Worm (Caenorhabditis elegans): ENCODE data around the gene sra-39.

DNA sequence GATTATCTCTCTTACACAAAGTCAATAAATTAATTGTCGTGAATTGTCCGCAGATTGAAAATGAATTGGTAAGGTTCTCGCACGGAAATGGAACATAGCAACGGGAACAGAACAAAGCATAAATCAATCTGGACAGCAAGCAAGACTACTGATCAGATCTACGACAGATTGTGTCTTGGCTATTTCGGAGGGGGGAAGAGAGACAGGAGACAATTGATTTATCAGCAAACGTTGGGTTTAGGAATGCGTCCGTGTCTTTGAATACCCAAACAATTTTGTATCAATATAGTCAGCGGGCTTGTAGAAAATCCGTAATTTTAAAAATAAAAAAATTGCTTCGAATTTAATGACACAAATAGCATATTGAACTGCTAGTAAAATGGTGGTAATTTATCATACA lies 38.1 kb upstream of the sra-39 start:
- TF ChIP-seq unc-39 (tag; optimal IDR thresholded peaks at IDR 0.05), result no peak
- no peak for TF ChIP-seq lin-13 (tag; optimal IDR thresholded peaks at IDR 0.05)
- TF ChIP-seq zip-8 (tag; optimal IDR thresholded peaks at IDR 0.05), result no peak
- TF ChIP-seq ceh-83 (GFP tag; optimal IDR thresholded peaks at IDR 0.05), result no peak
- no peak for TF ChIP-seq nhr-28 (tag; optimal IDR thresholded peaks at IDR 0.05)
- TF ChIP-seq nhr-237 (tag; optimal IDR thresholded peaks at IDR 0.05), result no peak
- no peak for TF ChIP-seq M03D4.4 (tag; optimal IDR thresholded peaks at IDR 0.05)
- TF ChIP-seq snpc-4 (tag; optimal IDR thresholded peaks at IDR 0.05), result no peak
- TF ChIP-seq ceh-43 (GFP tag; optimal IDR thresholded peaks at IDR 0.05), result no peak
- no peak for TF ChIP-seq lsy-2 (tag; optimal IDR thresholded peaks at IDR 0.05)

All from whole organism, mixed stage, embryonic.